Worm (Caenorhabditis elegans) whole organism, late embryonic: ENCODE data around the gene ash-2.

Experiments
- ceh-34 ChIP-seq: sonication (generic microtip); optimal IDR thresholded peaks from 2 replicates; lab custom pipeline; 2016; ENCODE audit warnings: mild to moderate bottlenecking, missing genetic modification characterization, missing compliant biosample characterization
- nfya-1 ChIP-seq: sonication (generic microtip); optimal IDR thresholded peaks from 2 replicates; lab custom pipeline; 2017; ENCODE audit warnings: missing genetic modification characterization, mild to moderate bottlenecking, missing compliant biosample characterization, antibody characterized with exemption, moderate library complexity
- npax-4 ChIP-seq: sonication (generic microtip); optimal IDR thresholded peaks from 2 replicates; lab custom pipeline; 2016; ENCODE audit warnings: missing genetic modification characterization, missing compliant biosample characterization
- ref-2 ChIP-seq: sonication (generic microtip); optimal IDR thresholded peaks from 2 replicates; lab custom pipeline; 2016; ENCODE audit warnings: missing genetic modification characterization, missing compliant biosample characterization
- rnt-1 ChIP-seq: sonication (generic microtip); optimal IDR thresholded peaks from 2 replicates; lab custom pipeline; 2016; ENCODE audit warnings: missing genetic modification characterization, missing compliant biosample characterization
- unc-42 ChIP-seq: sonication (generic microtip); optimal IDR thresholded peaks from 2 replicates; lab custom pipeline; 2016; ENCODE audit warnings: missing genotype, missing genetic modification characterization, missing compliant biosample characterization
- unc-86 ChIP-seq: sonication (generic microtip); optimal IDR thresholded peaks from 2 replicates; lab custom pipeline; 2016; ENCODE audit warnings: missing genetic modification characterization, missing compliant biosample characterization

DNA sequence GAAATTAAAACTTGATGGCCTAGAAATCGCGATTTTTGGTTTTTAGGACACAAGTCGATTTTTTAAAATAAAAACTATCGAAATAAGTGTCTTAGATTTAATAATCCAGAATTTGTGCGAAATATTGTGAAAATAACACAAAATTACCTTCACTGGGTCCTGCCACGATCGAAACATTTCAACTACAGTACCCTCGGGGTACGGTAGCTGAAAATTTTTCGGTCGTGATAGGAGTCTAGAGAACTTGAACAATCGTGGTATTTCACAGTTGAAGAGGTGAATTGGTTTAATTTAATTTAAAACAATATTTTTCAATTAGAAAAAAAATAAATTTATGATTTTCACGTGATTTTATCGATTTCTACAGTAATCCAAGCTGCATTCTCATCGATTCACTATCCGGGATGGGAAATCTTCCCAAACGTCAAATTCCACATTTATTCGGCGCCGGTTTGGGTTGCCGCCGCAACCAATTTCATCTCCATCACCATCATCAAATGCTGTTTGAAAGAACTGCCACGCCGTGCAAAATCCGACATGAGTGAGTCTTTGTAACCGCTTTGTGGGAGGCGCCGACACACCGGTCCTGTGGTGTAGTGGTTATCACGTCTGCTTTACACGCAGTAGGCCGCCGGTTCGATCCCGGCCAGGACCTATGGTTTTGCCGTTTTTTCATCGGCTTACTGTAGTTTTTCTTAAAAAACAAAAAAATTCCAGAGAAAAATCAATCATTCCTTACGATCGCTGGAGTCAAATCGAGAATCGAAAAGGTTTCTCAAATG lies 20.7 kb upstream of the ash-2 start:
- TF ChIP-seq unc-42 (tag; lab: Kevin White, UChicago), result peak; percentile 1
- peak; percentile 63 for TF ChIP-seq ref-2 (tag; lab: Kevin White, UChicago)
- peak; percentile 40 for TF ChIP-seq nfya-1 (tag; lab: Kevin White, UChicago)
- TF ChIP-seq unc-86, result peak; percentile 39
- peak; percentile 11 for TF ChIP-seq ceh-34 (tag; lab: Kevin White, UChicago)
- TF ChIP-seq npax-4 (tag; lab: Kevin White, UChicago), result no peak
- peak; percentile 58 for TF ChIP-seq rnt-1
